Fruit fly (Drosophila melanogaster) whole organism, embryonic: Measurements from ENCODE around the gene CG42258.

ENCODE experiments used
- Blimp-1 ChIP-seq: fragments of 200-800 bp; sonication (Bioruptor generic); optimal IDR thresholded peaks from 3 replicates; lab custom pipeline; 2018; ENCODE audit warnings: missing biosample characterization, missing genetic modification characterization, mild to moderate bottlenecking, moderate library complexity, missing genetic modification reagents
- CG10209 ChIP-seq: fragments of 200-800 bp; sonication (Bioruptor generic); optimal IDR thresholded peaks from 3 replicates; lab custom pipeline; 2017; ENCODE audit warnings: missing biosample characterization, mild to moderate bottlenecking, missing genetic modification characterization, missing genetic modification reagents
- CG1024 ChIP-seq: fragments of 200-800 bp; sonication (Bioruptor generic); IDR thresholded peaks from 2 replicates; pipeline ENCODE4 v1.3.6; 2022; ENCODE audit warnings: missing biosample characterization, missing genetic modification characterization
- CG12071 ChIP-seq: fragments of 200-800 bp; sonication (Bioruptor generic); optimal IDR thresholded peaks from 3 replicates; lab custom pipeline; 2018; ENCODE audit warnings: missing biosample characterization, mild to moderate bottlenecking, missing genetic modification characterization
- CG12236 ChIP-seq: fragments of 200-800 bp; sonication (Bioruptor generic); optimal IDR thresholded peaks from 2 replicates; lab custom pipeline; 2016; ENCODE audit warnings: missing biosample characterization, missing genetic modification characterization
- CG12299 ChIP-seq: fragments of 200-800 bp; sonication (Bioruptor generic); optimal IDR thresholded peaks from 2 replicates; lab custom pipeline; 2018; ENCODE audit warnings: missing biosample characterization, mild to moderate bottlenecking, missing genetic modification characterization
- CG13123 ChIP-seq: fragments of 200-800 bp; sonication (Bioruptor generic); optimal IDR thresholded peaks from 2 replicates; lab custom pipeline; 2016; ENCODE audit warnings: missing biosample characterization, missing genetic modification characterization
- CG13424 ChIP-seq: fragments of 200-800 bp; sonication (Bioruptor generic); optimal IDR thresholded peaks from 2 replicates; lab custom pipeline; 2019; ENCODE audit warnings: missing biosample characterization, mild to moderate bottlenecking, missing genetic modification characterization, moderate library complexity
- CG14050 ChIP-seq: fragments of 200-800 bp; sonication (Bioruptor generic); IDR thresholded peaks from 3 replicates; pipeline ENCODE4 v1.3.6; 2022; ENCODE audit warnings: missing biosample characterization, missing genetic modification characterization
- CG15269 ChIP-seq: fragments of 200-800 bp; sonication (Bioruptor generic); optimal IDR thresholded peaks from 2 replicates; lab custom pipeline; 2018; ENCODE audit warnings: missing biosample characterization, mild to moderate bottlenecking, missing genetic modification characterization, moderate library complexity
- CG15601 ChIP-seq: fragments of 200-800 bp; sonication (Bioruptor generic); optimal IDR thresholded peaks from 3 replicates; lab custom pipeline; 2019; ENCODE audit warnings: missing biosample characterization, mild to moderate bottlenecking, missing genetic modification characterization, moderate library complexity
- CG1647 ChIP-seq: fragments of 200-800 bp; sonication (Bioruptor generic); optimal IDR thresholded peaks from 3 replicates; lab custom pipeline; 2016; ENCODE audit warnings: missing biosample characterization, missing genetic modification characterization
- CG16779 ChIP-seq: fragments of 200-800 bp; sonication (Bioruptor generic); IDR thresholded peaks from 2 replicates; pipeline ENCODE4 v1.3.6; 2022; ENCODE audit warnings: missing biosample characterization, missing genetic modification characterization
- CG18599 ChIP-seq: fragments of 200-800 bp; sonication (Bioruptor generic); optimal IDR thresholded peaks from 3 replicates; lab custom pipeline; 2017; ENCODE audit warnings: missing biosample characterization, missing genetic modification characterization, mild to moderate bottlenecking, moderate library complexity, missing genetic modification reagents
- CG30020 ChIP-seq: fragments of 200-800 bp; optimal IDR thresholded peaks from 2 replicates; lab custom pipeline; 2019; ENCODE audit warnings: missing biosample characterization, mild to moderate bottlenecking, missing genetic modification characterization, moderate library complexity
- CG30431 ChIP-seq: fragments of 200-800 bp; sonication (Bioruptor generic); optimal IDR thresholded peaks from 2 replicates; lab custom pipeline; 2017; ENCODE audit warnings: missing biosample characterization, missing genetic modification characterization
- CG3726 ChIP-seq: fragments of 200-800 bp; sonication (Bioruptor generic); IDR thresholded peaks from 3 replicates; pipeline ENCODE4, ENCODE4 v1.3.6; 2022; ENCODE audit warnings: missing biosample characterization, missing genetic modification characterization
- CG42726 ChIP-seq: fragments of 200-800 bp; sonication (Bioruptor generic); IDR thresholded peaks from 2 replicates; pipeline ENCODE4 v1.3.6; 2022; ENCODE audit warnings: missing biosample characterization, missing genetic modification characterization; ENCODE audit not compliant: partially characterized antibody
- CG43689 ChIP-seq: fragments of 200-800 bp; sonication (Bioruptor generic); IDR thresholded peaks from 2 replicates; pipeline ENCODE4 v1.3.6; 2022; ENCODE audit warnings: missing biosample characterization, missing genetic modification characterization
- CG4820 ChIP-seq: fragments of 200-800 bp; sonication (Bioruptor generic); optimal IDR thresholded peaks from 3 replicates; lab custom pipeline; 2016; ENCODE audit warnings: missing biosample characterization, missing genetic modification characterization
- CG6689 ChIP-seq: fragments of 200-800 bp; sonication (Bioruptor generic); IDR thresholded peaks from 2 replicates; pipeline ENCODE4 v1.3.6; 2022; ENCODE audit warnings: missing biosample characterization, missing genetic modification characterization
- CG7271 ChIP-seq: fragments of 200-800 bp; sonication (Bioruptor generic); optimal IDR thresholded peaks from 2 replicates; lab custom pipeline; 2018; ENCODE audit warnings: missing biosample characterization, mild to moderate bottlenecking, missing genetic modification characterization, moderate library complexity
- CG8281 ChIP-seq: fragments of 200-800 bp; sonication (Bioruptor generic); optimal IDR thresholded peaks from 2 replicates; lab custom pipeline; 2018; ENCODE audit warnings: missing biosample characterization, mild to moderate bottlenecking, missing genetic modification characterization, moderate library complexity
- Eip74EF ChIP-seq, 2 experiments: fragments of 200-800 bp in 1 of 2; fragments of >200 bp in 1 of 2; sonication (Bioruptor generic) in 1 of 2; optimal IDR thresholded peaks; 2 replicates each; lab custom pipeline; 2017 to 2019; ENCODE audit warnings: missing biosample characterization in 2 of 2, missing genetic modification characterization in 2 of 2, mild to moderate bottlenecking in 1 of 2, moderate library complexity in 1 of 2
- GATAe ChIP-seq: fragments of 200-800 bp; sonication (Bioruptor generic); conservative IDR thresholded peaks from 2 replicates; pipeline ENCODE4 v1.3.6; 2022; ENCODE audit warnings: missing biosample characterization, missing genetic modification characterization
- Gsc ChIP-seq: fragments of 200-800 bp; sonication (Bioruptor generic); IDR thresholded peaks from 2 replicates; pipeline ENCODE4 v1.3.6; 2022; ENCODE audit warnings: missing biosample characterization, missing genetic modification characterization
- Gug ChIP-seq: fragments of 200-800 bp; sonication (Bioruptor generic); IDR thresholded peaks from 4 replicates; pipeline ENCODE4 v1.3.6; 2022; ENCODE audit warnings: missing biosample characterization, missing genetic modification characterization
- Hr51 ChIP-seq, 2 experiments: fragments of 200-800 bp; sonication (Bioruptor generic); optimal IDR thresholded peaks; 2 replicates in 1 of 2; 3 replicates in 1 of 2; lab custom pipeline; 2016 to 2018; ENCODE audit warnings: missing biosample characterization in 2 of 2, missing genetic modification characterization in 2 of 2, mild to moderate bottlenecking in 1 of 2, moderate library complexity in 1 of 2
- MBD-R2 ChIP-seq: fragments of 200-800 bp; sonication (Bioruptor generic); IDR thresholded peaks from 2 replicates; pipeline ENCODE4 v1.3.6; 2022; ENCODE audit warnings: missing biosample characterization, missing genetic modification characterization
- Opbp ChIP-seq: fragments of 200-800 bp; sonication (Bioruptor generic); IDR thresholded peaks from 3 replicates; pipeline ENCODE4 v1.3.6; 2022; ENCODE audit warnings: missing biosample characterization, missing genetic modification characterization; ENCODE audit not compliant: partially characterized antibody
- Ptx1 ChIP-seq: fragments of 200-800 bp; sonication (Bioruptor generic); IDR thresholded peaks from 2 replicates; pipeline ENCODE4 v1.3.6; 2022; ENCODE audit warnings: missing biosample characterization, missing genetic modification characterization
- Sry-β ChIP-seq: fragments of 200-800 bp; sonication (Bioruptor generic); optimal IDR thresholded peaks from 2 replicates; lab custom pipeline; 2018; ENCODE audit warnings: missing biosample characterization, mild to moderate bottlenecking, missing genetic modification characterization, moderate library complexity
- Xbp1 ChIP-seq: fragments of 200-800 bp; sonication (Bioruptor generic); optimal IDR thresholded peaks from 3 replicates; lab custom pipeline; 2016; ENCODE audit warnings: missing biosample characterization, mild to moderate bottlenecking, missing genetic modification characterization
- aop ChIP-seq: fragments of 200-800 bp; sonication (Bioruptor generic); IDR thresholded peaks from 2 replicates; pipeline ENCODE4 v1.3.6; 2022; ENCODE audit warnings: missing biosample characterization, missing genetic modification characterization
- cas ChIP-seq: fragments of 200-800 bp; sonication (Bioruptor generic); IDR thresholded peaks from 2 replicates; pipeline ENCODE4 v1.3.6; 2022; ENCODE audit warnings: missing biosample characterization, missing genetic modification characterization
- cato ChIP-seq: fragments of 200-800 bp; sonication (Bioruptor generic); optimal IDR thresholded peaks from 2 replicates; lab custom pipeline; 2016; ENCODE audit warnings: missing biosample characterization, missing genetic modification characterization, borderline replicate concordance
- crol ChIP-seq: fragments of 200-800 bp; sonication (Bioruptor generic); IDR thresholded peaks from 2 replicates; pipeline ENCODE4 v1.3.6; 2022; ENCODE audit warnings: missing biosample characterization, missing genetic modification characterization
- disco-r ChIP-seq: fragments of 200-800 bp; sonication (Bioruptor generic); optimal IDR thresholded peaks from 2 replicates; lab custom pipeline; 2016; ENCODE audit warnings: missing biosample characterization, missing genetic modification characterization
- dmrt99B ChIP-seq: fragments of 200-800 bp; sonication (Bioruptor generic); optimal IDR thresholded peaks from 2 replicates; lab custom pipeline; 2018; ENCODE audit warnings: missing biosample characterization, mild to moderate bottlenecking, missing genetic modification characterization, moderate library complexity
- dpn ChIP-seq, 2 experiments: fragments of 200-800 bp; sonication (Bioruptor generic); optimal IDR thresholded peaks; 3 replicates each; lab custom pipeline; 2016; ENCODE audit warnings: missing biosample characterization in 2 of 2, missing genetic modification characterization in 2 of 2
- gem ChIP-seq: fragments of 200-800 bp; sonication (Bioruptor generic); optimal IDR thresholded peaks from 2 replicates; lab custom pipeline; 2019; ENCODE audit warnings: missing biosample characterization, mild to moderate bottlenecking, missing genetic modification characterization, moderate library complexity
- inv ChIP-seq: fragments of 200-800 bp; sonication (Bioruptor generic); IDR thresholded peaks from 2 replicates; pipeline ENCODE4 v1.3.6; 2022; ENCODE audit warnings: missing biosample characterization, missing genetic modification characterization; ENCODE audit not compliant: partially characterized antibody
- mirr ChIP-seq: fragments of 200-800 bp; sonication (Bioruptor generic); optimal IDR thresholded peaks from 3 replicates; lab custom pipeline; 2018; ENCODE audit warnings: missing biosample characterization, mild to moderate bottlenecking, missing genetic modification characterization
- nom ChIP-seq: fragments of 200-800 bp; sonication (Bioruptor generic); optimal IDR thresholded peaks from 2 replicates; lab custom pipeline; 2017; ENCODE audit warnings: missing biosample characterization, missing genetic modification characterization, mild to moderate bottlenecking, moderate library complexity, missing genetic modification reagents
- pnt ChIP-seq: fragments of 200-800 bp; sonication (Bioruptor generic); optimal IDR thresholded peaks from 3 replicates; lab custom pipeline; 2016; ENCODE audit warnings: missing biosample characterization, missing genetic modification characterization
- psq ChIP-seq: fragments of 200-800 bp; sonication (Bioruptor generic); optimal IDR thresholded peaks from 2 replicates; lab custom pipeline; 2017; ENCODE audit warnings: missing biosample characterization, missing genetic modification characterization
- schlank ChIP-seq: fragments of 200-800 bp; sonication (Bioruptor generic); optimal IDR thresholded peaks from 2 replicates; lab custom pipeline; 2018; ENCODE audit warnings: missing biosample characterization, mild to moderate bottlenecking, missing genetic modification characterization
- so ChIP-seq: fragments of 200-800 bp; sonication (Bioruptor generic); IDR thresholded peaks from 3 replicates; pipeline ENCODE4 v1.3.6; 2022; ENCODE audit warnings: missing biosample characterization, missing genetic modification characterization
- trem ChIP-seq: fragments of 200-800 bp; optimal IDR thresholded peaks from 3 replicates; lab custom pipeline; 2019; ENCODE audit warnings: missing biosample characterization, mild to moderate bottlenecking, missing genetic modification characterization, moderate library complexity
- vvl ChIP-seq: fragments of 200-800 bp; sonication (Bioruptor generic); IDR thresholded peaks from 2 replicates; pipeline ENCODE4 v1.3.6; 2022; ENCODE audit warnings: missing biosample characterization, missing genetic modification characterization
- wek ChIP-seq: fragments of 200-800 bp; sonication (Bioruptor generic); optimal IDR thresholded peaks from 3 replicates; lab custom pipeline; 2018; ENCODE audit warnings: missing biosample characterization, mild to moderate bottlenecking, missing genetic modification characterization, moderate library complexity

The CG42258 gene

DNA sequence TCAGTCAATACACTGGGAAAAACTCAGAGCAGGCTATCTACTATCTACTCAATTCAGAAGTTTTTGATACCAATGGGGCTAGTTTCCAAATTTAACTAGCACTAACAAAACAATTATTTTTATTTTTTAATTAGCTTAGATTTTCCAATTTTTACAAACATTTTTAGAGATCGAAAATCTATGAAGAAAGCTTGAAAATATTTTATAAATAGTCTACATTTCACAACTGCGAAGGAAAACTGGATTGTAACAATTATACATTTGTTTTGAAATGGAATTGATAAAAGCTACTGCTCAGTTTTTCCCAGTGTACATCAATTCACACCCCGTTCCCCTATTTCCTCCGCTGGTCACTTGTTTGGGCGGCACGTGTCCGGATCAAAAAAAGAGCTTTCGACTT lies 15.5 kb upstream of the CG42258 start (continued):
- TF ChIP-seq CG13123 (no peak), CG7271 (tag; lab: Kevin White, UChicago) (no peak), Gug (no peak), Gsc (no peak), MBD-R2 (GFP tag; lab: Robert Waterston, UW) (no peak), gem (tag; lab: Kevin White, UChicago) (peak; percentile 56), CG15269 (tag; lab: Kevin White, UChicago) (peak; percentile 14), CG16779 (GFP tag; lab: Robert Waterston, UW) (no peak), Ptx1 (peak; percentile 16; the same call in 1 of the 2 replicates), Xbp1 (GFP tag; lab: Kevin White, UChicago) (peak; percentile 6), disco-r (GFP tag; lab: Kevin White, UChicago) (no peak), schlank (no peak), Eip74EF (GFP tag; optimal IDR thresholded peaks at IDR 0.05; lab: Kevin White, UChicago) (no peak), trem (tag; lab: Kevin White, UChicago) (no peak), pnt (no peak), CG1647 (GFP tag; lab: Kevin White, UChicago) (no peak), CG15601 (tag; lab: Kevin White, UChicago) (no peak), Hr51 (GFP tag; optimal IDR thresholded peaks at IDR 0.05; lab: Kevin White, UChicago) (peak in 1 of 2 experiments; percentile 40), CG1024 (GFP tag; lab: Robert Waterston, UW) (no peak), CG3726 (GFP tag; lab: Robert Waterston, UW) (no peak), CG6689 (GFP tag; lab: Robert Waterston, UW) (no peak), aop (GFP tag; lab: Robert Waterston, UW) (no peak), CG4820 (GFP tag; lab: Kevin White, UChicago) (peak; percentile 5), CG12299 (tag; lab: Kevin White, UChicago) (no peak), CG10209 (GFP tag; lab: Kevin White, UChicago) (no peak), CG8281 (no peak), CG42726 (GFP tag; lab: Robert Waterston, UW) (no peak), nom (GFP tag; lab: Kevin White, UChicago) (no peak), CG30020 (tag; lab: Kevin White, UChicago) (no peak), CG12071 (GFP tag; lab: Kevin White, UChicago) (no peak), vvl (GFP tag; lab: Robert Waterston, UW) (no peak), dmrt99B (tag; lab: Kevin White, UChicago) (peak; percentile 47), CG14050 (GFP tag; lab: Robert Waterston, UW) (no peak), Opbp (no peak), GATAe (GFP tag; lab: Robert Waterston, UW) (no peak), Blimp-1 (GFP tag; lab: Kevin White, UChicago) (peak; percentile 24), inv (GFP tag; lab: Robert Waterston, UW) (no peak), Sry-β (GFP tag; lab: Kevin White, UChicago) (no peak), cato (GFP tag; lab: Kevin White, UChicago) (no peak), cas (GFP tag; lab: Robert Waterston, UW) (no peak), CG13424 (tag; lab: Kevin White, UChicago) (peak; percentile 7), CG18599 (GFP tag; lab: Kevin White, UChicago) (no peak), wek (GFP tag; lab: Kevin White, UChicago) (no peak), CG30431 (GFP tag; lab: Kevin White, UChicago) (no peak), CG43689 (GFP tag; lab: Robert Waterston, UW) (no peak), so (GFP tag; lab: Robert Waterston, UW) (no peak), mirr (GFP tag; lab: Kevin White, UChicago) (no peak), dpn (GFP tag; optimal IDR thresholded peaks at IDR 0.05; lab: Kevin White, UChicago) (no peak), psq (GFP tag; lab: Kevin White, UChicago) (no peak), crol (no peak), CG12236 (no peak)
